Worm (Caenorhabditis elegans): ENCODE data around the gene Y57G11B.6.

ce11 chrIV:14536911-14537310 lies 17.8 kb downstream of the Y57G11B.6 start, which contains the start of gene T27E7.5:
- TF ChIP-seq W03F9.2 (tag; optimal IDR thresholded peaks at IDR 0.05) (no peak), him-1 (tag; optimal IDR thresholded peaks at IDR 0.05) (no peak), dao-5 (tag; optimal IDR thresholded peaks at IDR 0.05) (no peak)
